Worm (Caenorhabditis elegans) whole organism, mixed stage, embryonic: Measurements from ENCODE around the gene W05E10.5.

Experiments used
- M03D4.4 ChIP-seq: sonication (generic microtip); optimal IDR thresholded peaks from 2 replicates; lab custom pipeline; 2017; ENCODE audit warnings: mild to moderate bottlenecking, missing genetic modification characterization, missing compliant biosample characterization
- bed-3 ChIP-seq: fragments of 200-800 bp; sonication (Bioruptor generic); optimal IDR thresholded peaks from 3 replicates; lab custom pipeline; 2018; ENCODE audit warnings: mild to moderate bottlenecking, missing genetic modification characterization, moderate library complexity, missing compliant biosample characterization
- blmp-1 ChIP-seq: fragments of 150-350 bp; optimal IDR thresholded peaks from 2 replicates; lab custom pipeline; 2014; ENCODE audit warnings: missing biosample characterization, missing genetic modification characterization
- ceh-39 ChIP-seq: fragments of 150-350 bp; optimal IDR thresholded peaks from 2 replicates; lab custom pipeline; 2014; ENCODE audit warnings: missing biosample characterization, missing genetic modification characterization
- ceh-43 ChIP-seq: fragments of 200-800 bp; sonication (Bioruptor generic); optimal IDR thresholded peaks from 2 replicates; lab custom pipeline; 2018; ENCODE audit warnings: mild to moderate bottlenecking, missing genetic modification characterization, moderate library complexity, missing compliant biosample characterization
- ces-1 ChIP-seq: fragments of 150-350 bp; optimal IDR thresholded peaks from 2 replicates; lab custom pipeline; 2014; ENCODE audit warnings: missing biosample characterization, missing genetic modification reagents, missing genetic modification characterization
- cnd-1 ChIP-seq: fragments of 200-800 bp; sonication (Bioruptor generic); optimal IDR thresholded peaks from 2 replicates; lab custom pipeline; 2018; ENCODE audit warnings: mild to moderate bottlenecking, missing genetic modification characterization, missing compliant biosample characterization
- drap-1 ChIP-seq: fragments of 200-800 bp; sonication (Bioruptor generic); optimal IDR thresholded peaks from 3 replicates; lab custom pipeline; 2018; ENCODE audit warnings: mild to moderate bottlenecking, missing genetic modification characterization, missing compliant biosample characterization
- elt-1 ChIP-seq: sonication (generic microtip); optimal IDR thresholded peaks from 2 replicates; lab custom pipeline; 2017; ENCODE audit warnings: missing genetic modification characterization, mild to moderate bottlenecking, missing compliant biosample characterization, antibody characterized with exemption, moderate library complexity, borderline replicate concordance; ENCODE audit not compliant: insufficient read depth
- elt-3 ChIP-seq: fragments of 150-350 bp; optimal IDR thresholded peaks from 2 replicates; lab custom pipeline; 2014; ENCODE audit warnings: missing biosample characterization, missing genetic modification characterization
- flh-1 ChIP-seq: fragments of 200-800 bp; sonication (Bioruptor generic); optimal IDR thresholded peaks from 2 replicates; lab custom pipeline; 2018; ENCODE audit warnings: mild to moderate bottlenecking, missing genetic modification characterization, moderate library complexity, missing compliant biosample characterization
- ham-2 ChIP-seq: fragments of 200-800 bp; sonication (Bioruptor generic); optimal IDR thresholded peaks from 2 replicates; lab custom pipeline; 2018; ENCODE audit warnings: mild to moderate bottlenecking, missing genetic modification characterization, missing compliant biosample characterization
- hlh-1 ChIP-seq: fragments of 150-350 bp; optimal IDR thresholded peaks from 2 replicates; lab custom pipeline; 2014; ENCODE audit warnings: missing biosample characterization, missing genetic modification reagents, missing genetic modification characterization
- lin-32 ChIP-seq: fragments of 200-800 bp; sonication (Bioruptor generic); optimal IDR thresholded peaks from 2 replicates; lab custom pipeline; 2018; ENCODE audit warnings: mild to moderate bottlenecking, missing genetic modification characterization, missing compliant biosample characterization
- lsy-2 ChIP-seq: fragments of 150-350 bp; optimal IDR thresholded peaks from 2 replicates; lab custom pipeline; 2014; ENCODE audit warnings: missing biosample characterization, missing genetic modification characterization
- mab-5 ChIP-seq: fragments of 150-350 bp; optimal IDR thresholded peaks from 2 replicates; lab custom pipeline; 2014; ENCODE audit warnings: missing biosample characterization, missing genetic modification characterization
- mep-1 ChIP-seq: fragments of 150-350 bp; optimal IDR thresholded peaks from 2 replicates; lab custom pipeline; 2017; ENCODE audit warnings: missing biosample characterization, missing genetic modification reagents, missing genetic modification characterization, inconsistent platforms
- nhr-12 ChIP-seq: fragments of 150-350 bp; optimal IDR thresholded peaks from 2 replicates; lab custom pipeline; 2014; ENCODE audit warnings: missing biosample characterization, missing genetic modification characterization
- nhr-2 ChIP-seq: fragments of 150-350 bp; optimal IDR thresholded peaks from 2 replicates; lab custom pipeline; 2014; ENCODE audit warnings: missing biosample characterization, missing genetic modification characterization
- nhr-237 ChIP-seq: fragments of 150-350 bp; optimal IDR thresholded peaks from 2 replicates; lab custom pipeline; 2014; ENCODE audit warnings: missing biosample characterization, missing genetic modification characterization
- nhr-28 ChIP-seq: fragments of 150-350 bp; optimal IDR thresholded peaks from 2 replicates; lab custom pipeline; 2014; ENCODE audit warnings: missing biosample characterization, missing genetic modification characterization
- pha-4 ChIP-seq: fragments of 150-350 bp; optimal IDR thresholded peaks from 2 replicates; lab custom pipeline; 2018; ENCODE audit warnings: missing biosample characterization, missing genetic modification reagents, missing genetic modification characterization
- sem-2 ChIP-seq: fragments of 200-800 bp; sonication (Bioruptor generic); optimal IDR thresholded peaks from 2 replicates; lab custom pipeline; 2018; ENCODE audit warnings: mild to moderate bottlenecking, missing genetic modification characterization, missing compliant biosample characterization
- snpc-4 ChIP-seq: fragments of 150-350 bp; optimal IDR thresholded peaks from 2 replicates; lab custom pipeline; 2014; ENCODE audit warnings: missing biosample characterization, missing genetic modification characterization
- sptf-1 ChIP-seq: sonication (generic microtip); optimal IDR thresholded peaks from 2 replicates; lab custom pipeline; 2017; ENCODE audit warnings: mild to moderate bottlenecking, missing genetic modification characterization, moderate library complexity, missing compliant biosample characterization
- tbx-8 ChIP-seq: fragments of 200-800 bp; sonication (Bioruptor generic); optimal IDR thresholded peaks from 2 replicates; lab custom pipeline; 2018; ENCODE audit warnings: mild to moderate bottlenecking, missing genetic modification characterization, moderate library complexity, missing compliant biosample characterization
- unc-39 ChIP-seq: fragments of 150-350 bp; optimal IDR thresholded peaks from 2 replicates; lab custom pipeline; 2014; ENCODE audit warnings: missing biosample characterization, missing genetic modification characterization
- unc-62 ChIP-seq: fragments of 150-350 bp; optimal IDR thresholded peaks from 2 replicates; lab custom pipeline; 2014; ENCODE audit warnings: missing biosample characterization, missing genetic modification reagents, missing genetic modification characterization
- zip-8 ChIP-seq: fragments of 150-350 bp; optimal IDR thresholded peaks from 2 replicates; lab custom pipeline; 2014; ENCODE audit warnings: missing biosample characterization, missing genetic modification characterization
- ztf-11 ChIP-seq: fragments of 150-350 bp; optimal IDR thresholded peaks from 2 replicates; lab custom pipeline; 2014; ENCODE audit warnings: missing biosample characterization, missing genetic modification characterization

Gene W05E10.5

ce11 chrV:11732049-11732448 lies 36.6 kb upstream of the W05E10.5 start:
- TF ChIP-seq mab-5 (tag; lab: Kevin White, UChicago) (no peak), nhr-12 (tag; lab: Kevin White, UChicago) (no peak), sptf-1 (tag; lab: Kevin White, UChicago) (no peak), ztf-11 (no peak), flh-1 (GFP tag; lab: Kevin White, UChicago) (no peak), nhr-28 (tag; lab: Kevin White, UChicago) (no peak), zip-8 (no peak), ceh-43 (no peak), nhr-237 (no peak), nhr-2 (no peak), unc-39 (tag; lab: Kevin White, UChicago) (no peak), M03D4.4 (tag; lab: Kevin White, UChicago) (no peak), pha-4 (tag; lab: Kevin White, UChicago) (no peak), elt-3 (tag; lab: Kevin White, UChicago) (no peak), ham-2 (GFP tag; lab: Kevin White, UChicago) (no peak), snpc-4 (no peak), blmp-1 (tag; lab: Kevin White, UChicago) (no peak), ceh-39 (tag; lab: Kevin White, UChicago) (no peak), unc-62 (GFP tag; lab: Kevin White, UChicago) (no peak), cnd-1 (tag; lab: Kevin White, UChicago) (no peak)

- TF ChIP-seq ces-1 (GFP tag; lab: Kevin White, UChicago) (no peak), unc-39 (tag; lab: Kevin White, UChicago) (no peak), mab-5 (tag; lab: Kevin White, UChicago) (no peak), drap-1 (no peak), nhr-12 (tag; lab: Kevin White, UChicago) (no peak)
These were observed 34.6 kb upstream of the W05E10.5 start, which contains the start of gene rhr-2 for ce11 chrV:11730060-11730459. TSS of gene rhr-2 (minus strand) at chrV:11730160.

ce11 chrV:11725971-11726370 lies 30.5 kb upstream of the W05E10.5 start, which contains the start of gene daf-11:
TSS of gene daf-11 (minus strand) at chrV:11726071.
- TF ChIP-seq elt-3 (tag; lab: Kevin White, UChicago) (no peak), hlh-1 (no peak), ztf-11 (no peak), tbx-8 (GFP tag; lab: Kevin White, UChicago) (no peak), lsy-2 (tag; lab: Kevin White, UChicago) (no peak), ham-2 (GFP tag; lab: Kevin White, UChicago) (no peak), pha-4 (tag; lab: Kevin White, UChicago) (no peak), mab-5 (tag; lab: Kevin White, UChicago) (no peak), M03D4.4 (tag; lab: Kevin White, UChicago) (no peak), sptf-1 (tag; lab: Kevin White, UChicago) (no peak), sem-2 (GFP tag; lab: Kevin White, UChicago) (no peak), lin-32 (GFP tag; lab: Kevin White, UChicago) (no peak)

- TF ChIP-seq blmp-1 (tag; lab: Kevin White, UChicago) (no peak), snpc-4 (no peak), nhr-28 (tag; lab: Kevin White, UChicago) (no peak), ham-2 (GFP tag; lab: Kevin White, UChicago) (no peak), ceh-39 (tag; lab: Kevin White, UChicago) (no peak), tbx-8 (GFP tag; lab: Kevin White, UChicago) (no peak), sem-2 (GFP tag; lab: Kevin White, UChicago) (no peak), cnd-1 (tag; lab: Kevin White, UChicago) (no peak), ceh-43 (no peak), lsy-2 (tag; lab: Kevin White, UChicago) (no peak)
These were observed 27.4 kb upstream of the W05E10.5 start for ce11 chrV:11722858-11723257.

- no peak for TF ChIP-seq blmp-1 (tag; lab: Kevin White, UChicago)
- no peak for TF ChIP-seq nhr-12 (tag; lab: Kevin White, UChicago)
- no peak for TF ChIP-seq elt-1
- no peak for TF ChIP-seq ceh-43
- no peak for TF ChIP-seq pha-4 (tag; lab: Kevin White, UChicago)
- TF ChIP-seq ham-2 (GFP tag; lab: Kevin White, UChicago) = no peak
- TF ChIP-seq zip-8 = no peak
- TF ChIP-seq bed-3 = no peak
- TF ChIP-seq ces-1 (GFP tag; lab: Kevin White, UChicago) = no peak
- no peak for TF ChIP-seq snpc-4
- no peak for TF ChIP-seq lsy-2 (tag; lab: Kevin White, UChicago)
- no peak for TF ChIP-seq mep-1 (tag; lab: Kevin White, UChicago)
- TF ChIP-seq, all 35 proteins: peak for 0
These were observed 21.4 kb upstream of the W05E10.5 start for ce11 chrV:11716930-11717329.
